Fruit fly (Drosophila melanogaster): ENCODE results near the gene EMC1.

The EMC1 gene

DNA sequence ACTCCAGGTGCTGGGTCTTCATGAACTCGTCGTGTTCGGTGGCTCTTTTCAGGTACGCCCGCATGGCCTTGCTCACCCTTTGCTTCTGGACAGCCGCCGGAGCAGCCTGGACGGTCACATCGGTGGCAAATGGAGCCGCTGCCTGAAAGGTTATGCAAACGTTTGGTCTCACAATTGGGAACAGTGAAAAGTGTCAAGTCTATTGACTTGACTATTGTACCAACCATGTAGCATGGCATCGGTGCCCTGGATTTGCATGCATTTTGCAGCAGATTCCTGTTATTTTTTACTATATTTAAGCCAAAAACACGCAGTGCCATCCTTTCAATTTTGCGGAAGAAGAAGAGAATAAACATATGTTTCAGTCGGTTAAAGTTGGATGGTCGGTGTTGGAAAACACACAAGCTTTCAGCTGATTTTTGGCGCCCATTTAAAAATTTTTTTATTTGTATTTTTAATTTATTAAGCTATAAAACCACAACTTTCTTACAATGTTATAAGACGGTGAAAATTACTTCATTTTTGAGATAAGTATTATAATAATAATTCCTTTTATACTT lies 4.8 kb downstream of the EMC1 start, which contains the start of gene mRpS9 (continued):
- no peak for TF ChIP-seq tap (tag; optimal IDR thresholded peaks at IDR 0.05)
- no peak for TF ChIP-seq Fer1 (GFP tag; optimal IDR thresholded peaks at IDR 0.05)
- no peak for TF ChIP-seq H15 (GFP tag; IDR thresholded peaks at IDR 0.05)
- TF ChIP-seq tll (GFP tag; optimal IDR thresholded peaks at IDR 0.05) = no peak
- TF ChIP-seq CG3065 (GFP tag; optimal IDR thresholded peaks at IDR 0.05) = no peak
- TF ChIP-seq mam (GFP tag; optimal IDR thresholded peaks at IDR 0.05) = no peak
- TF ChIP-seq unpg (GFP tag; optimal IDR thresholded peaks at IDR 0.05) = no peak
- TF ChIP-seq CG14050 (GFP tag; IDR thresholded peaks at IDR 0.05) = no peak
- no peak for TF ChIP-seq pros (GFP tag; optimal IDR thresholded peaks at IDR 0.05)
- no peak for TF ChIP-seq rib (GFP tag; IDR thresholded peaks at IDR 0.05)
- TF ChIP-seq ranshi (GFP tag; IDR thresholded peaks at IDR 0.05) = no peak
- TF ChIP-seq en (GFP tag; optimal IDR thresholded peaks at IDR 0.05) = no peak
- no peak for TF ChIP-seq da (GFP tag; optimal IDR thresholded peaks at IDR 0.05)
- no peak for TF ChIP-seq wor (GFP tag; IDR thresholded peaks at IDR 0.05)
- TF ChIP-seq abd-A (tag; optimal IDR thresholded peaks at IDR 0.05) = no peak
- TF ChIP-seq lov (optimal IDR thresholded peaks at IDR 0.05) = no peak
- TF ChIP-seq lov (GFP tag; IDR thresholded peaks at IDR 0.05) = no peak
- TF ChIP-seq sd (tag; optimal IDR thresholded peaks at IDR 0.05) = no peak
- no peak for TF ChIP-seq row (GFP tag; IDR thresholded peaks at IDR 0.05)
- peak; percentile 61 for TF ChIP-seq MESR4 (GFP tag; optimal IDR thresholded peaks at IDR 0.05)
- no peak for TF ChIP-seq Sin3A (optimal IDR thresholded peaks at IDR 0.05)
- TF ChIP-seq CG6175 (GFP tag; IDR thresholded peaks at IDR 0.05) = no peak
- TF ChIP-seq CG1603 (tag; optimal IDR thresholded peaks at IDR 0.05) = no peak
- no peak for TF ChIP-seq Ets97D (GFP tag; optimal IDR thresholded peaks at IDR 0.05)
- no peak for TF ChIP-seq CG4707 (GFP tag; optimal IDR thresholded peaks at IDR 0.05)
- no peak for TF ChIP-seq CG9437 (GFP tag; optimal IDR thresholded peaks at IDR 0.05)
- no peak for TF ChIP-seq CG8478 (optimal IDR thresholded peaks at IDR 0.05)
- TF ChIP-seq Dp (GFP tag; optimal IDR thresholded peaks at IDR 0.05) = peak; percentile 88
- 0 out of 2 replicates have a peak, but pooled peaks have one; percentile 8 for TF ChIP-seq Scr (GFP tag; IDR thresholded peaks at IDR 0.05; ENCODE audit: partially characterized antibody)
- no peak for TF ChIP-seq CrebB (tag; optimal IDR thresholded peaks at IDR 0.05)
- no peak for TF ChIP-seq D19B (GFP tag; optimal IDR thresholded peaks at IDR 0.05)
- no peak for TF ChIP-seq CG10979 (tag; optimal IDR thresholded peaks at IDR 0.05)
- no peak for TF ChIP-seq CG30431 (GFP tag; optimal IDR thresholded peaks at IDR 0.05)
- no peak for TF ChIP-seq ttk (GFP tag; IDR thresholded peaks at IDR 0.05)
- TF ChIP-seq CG4617 (GFP tag; optimal IDR thresholded peaks at IDR 0.05; ENCODE audit: borderline replicate concordance) = peak; percentile 17
- no peak for TF ChIP-seq peb (GFP tag; IDR thresholded peaks at IDR 0.05)
- peak; percentile 85 for TF ChIP-seq CG10267 (tag; optimal IDR thresholded peaks at IDR 0.05)
- no peak for TF ChIP-seq Blimp-1 (GFP tag; optimal IDR thresholded peaks at IDR 0.05)
- no peak for TF ChIP-seq CG3838 (GFP tag; optimal IDR thresholded peaks at IDR 0.05)
- no peak for TF ChIP-seq CG16863 (GFP tag; optimal IDR thresholded peaks at IDR 0.05)
- TF ChIP-seq CG11093 (GFP tag; IDR thresholded peaks at IDR 0.05) = no peak
- TF ChIP-seq CG31224 (GFP tag; IDR thresholded peaks at IDR 0.05) = no peak
- TF ChIP-seq gfzf (GFP tag; optimal IDR thresholded peaks at IDR 0.05) = peak; percentile 12
- no peak for TF ChIP-seq Elba2 (GFP tag; optimal IDR thresholded peaks at IDR 0.05)
- TF ChIP-seq ems (GFP tag; optimal IDR thresholded peaks at IDR 0.05) = no peak
- peak in 1 of 2 experiments; percentile 91 for TF ChIP-seq Pdp1 (GFP tag; optimal IDR thresholded peaks at IDR 0.05)
- no peak for TF ChIP-seq h (optimal IDR thresholded peaks at IDR 0.05)
- peak; percentile 89 for TF ChIP-seq MBD-R2 (GFP tag; IDR thresholded peaks at IDR 0.05)
- no peak for TF ChIP-seq sqz (GFP tag; optimal IDR thresholded peaks at IDR 0.05)
- TF ChIP-seq CG18619 (GFP tag; optimal IDR thresholded peaks at IDR 0.05) = no peak
- TF ChIP-seq CG2116 (GFP tag; optimal IDR thresholded peaks at IDR 0.05) = no peak
- TF ChIP-seq CG6654 (GFP tag; optimal IDR thresholded peaks at IDR 0.05) = no peak

All from whole organism, embryonic.